Worm (Caenorhabditis elegans): ENCODE data around the gene C45G9.8.

- TF ChIP-seq ztf-29 (GFP tag; IDR thresholded peaks at IDR 0.05) (no peak), tab-1 (GFP tag; IDR thresholded peaks at IDR 0.05) (no peak), klf-2 (GFP tag; conservative IDR thresholded peaks at IDR 0.05) (no peak), cog-1 (tag; optimal IDR thresholded peaks at IDR 0.05) (no peak), flt-1 (GFP tag; IDR thresholded peaks at IDR 0.05) (no peak), ref-1 (GFP tag; conservative IDR thresholded peaks at IDR 0.05) (no peak), T22C8.4 (GFP tag; IDR thresholded peaks at IDR 0.05) (no peak)
Measured at ce11 chrIII:5008730-5009129, 44.7 kb downstream of the C45G9.8 start, which contains the start of gene R144.11.

All from whole organism, midembryonic.